Fruit fly (Drosophila melanogaster): ENCODE results near the gene CG31867.

The CG31867 gene

dm6 chr2L:11145317-11145716 is at the start of gene CG31867:
Gene CG31867, minus strand, starts transcription at chr2L:11145417.
- TF ChIP-seq CG17801 (GFP tag; optimal IDR thresholded peaks at IDR 0.05; ENCODE audit: partially characterized antibody): no peak

dm6 chr2L:11192691-11193090 is 47.5 kb upstream of the CG31867 start:
- TF ChIP-seq CG17801 (GFP tag; optimal IDR thresholded peaks at IDR 0.05; ENCODE audit: partially characterized antibody): no peak

- no peak for TF ChIP-seq CG17801 (GFP tag; optimal IDR thresholded peaks at IDR 0.05; ENCODE audit: partially characterized antibody)
These were observed 44.9 kb upstream of the CG31867 start for dm6 chr2L:11190165-11190564.

- TF ChIP-seq CG17801 (GFP tag; optimal IDR thresholded peaks at IDR 0.05; ENCODE audit: partially characterized antibody): no peak
These were observed 43.9 kb upstream of the CG31867 start for dm6 chr2L:11189116-11189449.

dm6 chr2L:11188395-11189115 is 43.3 kb upstream of the CG31867 start:
- TF ChIP-seq CG17801 (GFP tag; optimal IDR thresholded peaks at IDR 0.05; ENCODE audit: partially characterized antibody): no peak

- TF ChIP-seq CG17801 (GFP tag; optimal IDR thresholded peaks at IDR 0.05; ENCODE audit: partially characterized antibody): no peak
These were observed 38.9 kb upstream of the CG31867 start for dm6 chr2L:11184144-11184543.

- no peak for TF ChIP-seq CG17801 (GFP tag; optimal IDR thresholded peaks at IDR 0.05; ENCODE audit: partially characterized antibody)
These were observed 37.5 kb upstream of the CG31867 start for dm6 chr2L:11182610-11183243.

dm6 chr2L:11182148-11182593 is 37.0 kb upstream of the CG31867 start:
- TF ChIP-seq CG17801 (GFP tag; optimal IDR thresholded peaks at IDR 0.05; ENCODE audit: partially characterized antibody): no peak

- peak; percentile 50 for TF ChIP-seq CG17801 (GFP tag; optimal IDR thresholded peaks at IDR 0.05; ENCODE audit: partially characterized antibody)
These were observed 33.7 kb upstream of the CG31867 start, which contains the start of gene Boh2 for dm6 chr2L:11178826-11179391. Gene Boh2, plus strand, starts transcription at chr2L:11179032.

- no peak for TF ChIP-seq CG17801 (GFP tag; optimal IDR thresholded peaks at IDR 0.05; ENCODE audit: partially characterized antibody)
These were observed 33.1 kb upstream of the CG31867 start for dm6 chr2L:11178334-11178733.

- TF ChIP-seq CG17801 (GFP tag; optimal IDR thresholded peaks at IDR 0.05; ENCODE audit: partially characterized antibody): no peak
These were observed 30.4 kb upstream of the CG31867 start for dm6 chr2L:11175393-11176258.

dm6 chr2L:11171615-11172356 is 26.6 kb upstream of the CG31867 start, which contains the start of gene Vm32E:
Gene Vm32E, minus strand, starts transcription at chr2L:11171665.
- no peak for TF ChIP-seq CG17801 (GFP tag; optimal IDR thresholded peaks at IDR 0.05; ENCODE audit: partially characterized antibody)

- TF ChIP-seq CG17801 (GFP tag; optimal IDR thresholded peaks at IDR 0.05; ENCODE audit: partially characterized antibody): no peak
These were observed 25.3 kb upstream of the CG31867 start for dm6 chr2L:11170549-11170948.

dm6 chr2L:11169904-11170303 is 24.7 kb upstream of the CG31867 start:
- TF ChIP-seq CG17801 (GFP tag; optimal IDR thresholded peaks at IDR 0.05; ENCODE audit: partially characterized antibody): no peak

Measured in ovary, adult (tissue).